Fruit fly (Drosophila melanogaster) whole organism, embryonic: Measurements from ENCODE around the gene CG10993.
A peak's percentile ranks its signal among the peaks of the same experiment; 100 is the strongest.

Experiments used
- Atf6 ChIP-seq: fragments of 200-800 bp; sonication (Bioruptor generic); IDR thresholded peaks from 2 replicates; pipeline ENCODE4 v1.3.6; 2022; ENCODE audit warnings: missing biosample characterization, missing genetic modification characterization
- C15 ChIP-seq: fragments of 200-800 bp; sonication (Bioruptor generic); IDR thresholded peaks from 3 replicates; pipeline ENCODE4 v1.3.6; 2022; ENCODE audit warnings: missing biosample characterization, missing genetic modification characterization
- CG1024 ChIP-seq: fragments of 200-800 bp; sonication (Bioruptor generic); IDR thresholded peaks from 2 replicates; pipeline ENCODE4 v1.3.6; 2022; ENCODE audit warnings: missing biosample characterization, missing genetic modification characterization
- CG10366 ChIP-seq: fragments of 200-800 bp; sonication (Bioruptor generic); IDR thresholded peaks from 2 replicates; pipeline ENCODE4 v1.3.6; 2022; ENCODE audit warnings: missing biosample characterization, missing genetic modification characterization
- CG10431 ChIP-seq: fragments of 200-800 bp; sonication (Bioruptor generic); optimal IDR thresholded peaks from 3 replicates; lab custom pipeline; 2018; ENCODE audit warnings: missing biosample characterization, mild to moderate bottlenecking, missing genetic modification characterization
- CG11695 ChIP-seq: fragments of 200-800 bp; sonication (Bioruptor generic); IDR thresholded peaks from 3 replicates; pipeline ENCODE4 v1.3.6; 2022; ENCODE audit warnings: missing biosample characterization, missing genetic modification characterization
- CG12071 ChIP-seq: fragments of 200-800 bp; sonication (Bioruptor generic); optimal IDR thresholded peaks from 3 replicates; lab custom pipeline; 2018; ENCODE audit warnings: missing biosample characterization, mild to moderate bottlenecking, missing genetic modification characterization
- CG14860 ChIP-seq: fragments of 200-800 bp; sonication (Bioruptor generic); IDR thresholded peaks from 3 replicates; pipeline ENCODE4 v1.3.6; 2022; ENCODE audit warnings: missing biosample characterization, missing genetic modification characterization; ENCODE audit not compliant: partially characterized antibody
- CG1792 ChIP-seq: fragments of 200-800 bp; sonication (Bioruptor generic); optimal IDR thresholded peaks from 2 replicates; lab custom pipeline; 2016; ENCODE audit warnings: missing biosample characterization, missing genetic modification characterization
- CG2120 ChIP-seq: fragments of 200-800 bp; sonication (Bioruptor generic); optimal IDR thresholded peaks from 3 replicates; lab custom pipeline; 2016; ENCODE audit warnings: missing biosample characterization, missing genetic modification characterization
- CG2199 ChIP-seq: fragments of 200-800 bp; sonication (Bioruptor generic); IDR thresholded peaks from 3 replicates; pipeline ENCODE4 v1.3.6; 2022; ENCODE audit warnings: missing biosample characterization, missing genetic modification characterization
- CG31388 ChIP-seq: fragments of 200-800 bp; sonication (Bioruptor generic); optimal IDR thresholded peaks from 2 replicates; lab custom pipeline; 2016; ENCODE audit warnings: missing biosample characterization, missing genetic modification characterization
- CG32532 ChIP-seq: fragments of 200-800 bp; sonication (Bioruptor generic); IDR thresholded peaks from 2 replicates; pipeline ENCODE4 v1.3.6; 2022; ENCODE audit warnings: missing biosample characterization, missing genetic modification characterization
- CG33213 ChIP-seq: fragments of 200-800 bp; sonication (Bioruptor generic); optimal IDR thresholded peaks from 3 replicates; lab custom pipeline; 2016; ENCODE audit warnings: missing biosample characterization, missing genetic modification characterization
- CG34376 ChIP-seq: fragments of 200-800 bp; sonication (Bioruptor generic); optimal IDR thresholded peaks from 2 replicates; lab custom pipeline; 2018; ENCODE audit warnings: missing biosample characterization, mild to moderate bottlenecking, missing genetic modification characterization
- CG8281 ChIP-seq: fragments of 200-800 bp; sonication (Bioruptor generic); optimal IDR thresholded peaks from 2 replicates; lab custom pipeline; 2018; ENCODE audit warnings: missing biosample characterization, mild to moderate bottlenecking, missing genetic modification characterization, moderate library complexity
- CG9817 ChIP-seq: fragments of 200-800 bp; sonication (Bioruptor generic); optimal IDR thresholded peaks from 2 replicates; lab custom pipeline; 2018; ENCODE audit warnings: missing biosample characterization, mild to moderate bottlenecking, missing genetic modification characterization, moderate library complexity
- D19B ChIP-seq: fragments of 200-800 bp; sonication (Bioruptor generic); optimal IDR thresholded peaks from 2 replicates; lab custom pipeline; 2017; ENCODE audit warnings: missing biosample characterization, mild to moderate bottlenecking, missing genetic modification characterization
- Drgx ChIP-seq: fragments of 200-800 bp; sonication (Bioruptor generic); IDR thresholded peaks from 2 replicates; pipeline ENCODE4 v1.3.6; 2022; ENCODE audit warnings: missing biosample characterization, missing genetic modification characterization
- NFAT ChIP-seq: fragments of 200-800 bp; sonication (Bioruptor generic); IDR thresholded peaks from 2 replicates; pipeline ENCODE4 v1.3.6; 2022; ENCODE audit warnings: missing biosample characterization, missing genetic modification characterization
- NfI ChIP-seq: fragments of 200-800 bp; sonication (Bioruptor generic); optimal IDR thresholded peaks from 3 replicates; lab custom pipeline; 2018; ENCODE audit warnings: missing biosample characterization, mild to moderate bottlenecking, missing genetic modification characterization, moderate library complexity
- PHDP ChIP-seq: fragments of 200-800 bp; sonication (Bioruptor generic); optimal IDR thresholded peaks from 3 replicates; lab custom pipeline; 2018; ENCODE audit warnings: missing biosample characterization, mild to moderate bottlenecking, missing genetic modification characterization, moderate library complexity
- Side ChIP-seq: fragments of 200-800 bp; sonication (Bioruptor generic); optimal IDR thresholded peaks from 2 replicates; lab custom pipeline; 2016; ENCODE audit warnings: missing biosample characterization, missing genetic modification characterization
- Sox100B ChIP-seq: fragments of 200-800 bp; sonication (Bioruptor generic); optimal IDR thresholded peaks from 3 replicates; lab custom pipeline; 2018; ENCODE audit warnings: missing biosample characterization, mild to moderate bottlenecking, missing genetic modification characterization
- Taf1 ChIP-seq: fragments of 200-800 bp; sonication (Bioruptor generic); IDR thresholded peaks from 2 replicates; pipeline ENCODE4 v1.3.6; 2022; ENCODE audit warnings: missing biosample characterization, missing genetic modification characterization
- btn ChIP-seq: fragments of 200-800 bp; sonication (Bioruptor generic); optimal IDR thresholded peaks from 2 replicates; lab custom pipeline; 2016; ENCODE audit warnings: missing biosample characterization, missing genetic modification characterization
- cwo ChIP-seq: fragments of 200-800 bp; sonication (Bioruptor generic); optimal IDR thresholded peaks from 3 replicates; lab custom pipeline; 2017; ENCODE audit warnings: missing biosample characterization, missing genetic modification characterization, mild to moderate bottlenecking, moderate library complexity, missing genetic modification reagents
- exex ChIP-seq: fragments of 200-800 bp; sonication (Bioruptor generic); optimal IDR thresholded peaks from 4 replicates; lab custom pipeline; 2018; ENCODE audit warnings: missing biosample characterization, mild to moderate bottlenecking, missing genetic modification characterization, moderate library complexity
- gce ChIP-seq: fragments of 200-800 bp; sonication (Bioruptor generic); IDR thresholded peaks from 3 replicates; pipeline ENCODE4 v1.3.6; 2022; ENCODE audit warnings: missing biosample characterization, missing genetic modification characterization
- gem ChIP-seq: fragments of 200-800 bp; sonication (Bioruptor generic); optimal IDR thresholded peaks from 2 replicates; lab custom pipeline; 2019; ENCODE audit warnings: missing biosample characterization, mild to moderate bottlenecking, missing genetic modification characterization, moderate library complexity
- grau ChIP-seq: fragments of 200-800 bp; optimal IDR thresholded peaks from 3 replicates; lab custom pipeline; 2019; ENCODE audit warnings: missing biosample characterization, mild to moderate bottlenecking, missing genetic modification characterization, moderate library complexity
- gro ChIP-seq: fragments of 200-800 bp; sonication (Bioruptor generic); optimal IDR thresholded peaks from 2 replicates; lab custom pipeline; 2016; ENCODE audit warnings: missing biosample characterization, missing genetic modification characterization
- lmd ChIP-seq: fragments of 200-800 bp; sonication (Bioruptor generic); IDR thresholded peaks from 2 replicates; pipeline ENCODE4 v1.3.6; 2022; ENCODE audit warnings: missing biosample characterization, missing genetic modification characterization
- nom ChIP-seq: fragments of 200-800 bp; sonication (Bioruptor generic); optimal IDR thresholded peaks from 2 replicates; lab custom pipeline; 2017; ENCODE audit warnings: missing biosample characterization, missing genetic modification characterization, mild to moderate bottlenecking, moderate library complexity, missing genetic modification reagents
- onecut ChIP-seq: fragments of 200-800 bp; sonication (Bioruptor generic); IDR thresholded peaks from 2 replicates; pipeline ENCODE4 v1.3.6; 2022; ENCODE audit warnings: missing biosample characterization, missing genetic modification characterization
- pita ChIP-seq: fragments of 200-800 bp; sonication (Bioruptor generic); optimal IDR thresholded peaks from 2 replicates; lab custom pipeline; 2017; ENCODE audit warnings: missing biosample characterization, mild to moderate bottlenecking, missing genetic modification characterization
- rib ChIP-seq: fragments of 200-800 bp; sonication (Bioruptor generic); IDR thresholded peaks from 2 replicates; pipeline ENCODE4 v1.3.6; 2022; ENCODE audit warnings: missing biosample characterization, missing genetic modification characterization
- row ChIP-seq: fragments of 200-800 bp; sonication (Bioruptor generic); IDR thresholded peaks from 3 replicates; pipeline ENCODE4 v1.3.6; 2022; ENCODE audit warnings: missing biosample characterization, missing genetic modification characterization
- sens ChIP-seq: fragments of 200-800 bp; sonication (Bioruptor generic); peaks from one replicate; lab custom pipeline; 2016; ENCODE audit warnings: missing biosample characterization, missing genetic modification characterization
- seq ChIP-seq: fragments of 200-800 bp; sonication (Bioruptor generic); IDR thresholded peaks from 2 replicates; pipeline ENCODE4 v1.3.6; 2022; ENCODE audit warnings: missing biosample characterization, missing genetic modification characterization
- slbo ChIP-seq: fragments of 200-800 bp; sonication (Bioruptor generic); IDR thresholded peaks from 2 replicates; pipeline ENCODE4 v1.3.6; 2022; ENCODE audit warnings: missing biosample characterization, missing genetic modification characterization
- tin ChIP-seq: fragments of 200-800 bp; sonication (Bioruptor generic); optimal IDR thresholded peaks from 3 replicates; lab custom pipeline; 2016; ENCODE audit warnings: missing biosample characterization, missing genetic modification characterization
- ttk ChIP-seq: fragments of 200-800 bp; sonication (Bioruptor generic); IDR thresholded peaks from 2 replicates; pipeline ENCODE4 v2.1.2; 2022; ENCODE audit warnings: missing biosample characterization, missing genetic modification characterization
- usp ChIP-seq: fragments of >200 bp; optimal IDR thresholded peaks from 2 replicates; lab custom pipeline; 2017; ENCODE audit warnings: missing biosample characterization, missing genetic modification characterization
- vfl ChIP-seq: fragments of 200-800 bp; sonication (Bioruptor generic); optimal IDR thresholded peaks from 2 replicates; lab custom pipeline; 2016; ENCODE audit warnings: missing biosample characterization, missing genetic modification characterization
- zfh1 ChIP-seq: fragments of 200-800 bp; sonication (Bioruptor generic); IDR thresholded peaks from 3 replicates; pipeline ENCODE4 v1.3.6; 2022; ENCODE audit warnings: missing biosample characterization, missing genetic modification characterization

CG10993 gene

dm6 chrX:13779696-13780095 lies 11.2 kb downstream of the CG10993 start:
- TF ChIP-seq seq (GFP tag; lab: Robert Waterston, UW) (peak; percentile 9; the same call in 1 of the 2 replicates), CG8281 (tag; lab: Kevin White, UChicago) (peak; percentile 40), vfl (GFP tag; lab: Kevin White, UChicago) (no peak), CG1792 (GFP tag; lab: Kevin White, UChicago) (no peak), C15 (no peak), grau (tag; lab: Kevin White, UChicago) (peak; percentile 82), gro (GFP tag; lab: Kevin White, UChicago) (no peak), CG2120 (GFP tag; lab: Kevin White, UChicago) (peak; percentile 50), row (GFP tag; lab: Robert Waterston, UW) (peak; percentile 47), cwo (GFP tag; lab: Kevin White, UChicago) (peak; percentile 5), Sox100B (GFP tag; lab: Kevin White, UChicago) (no peak), usp (no peak), NfI (no peak), CG9817 (tag; lab: Kevin White, UChicago) (no peak), CG34376 (GFP tag; lab: Kevin White, UChicago) (peak; percentile 16), PHDP (tag; lab: Kevin White, UChicago) (peak; percentile 8), CG33213 (no peak), exex (peak; percentile 17), NFAT (GFP tag; lab: Robert Waterston, UW) (no peak), ttk (GFP tag; lab: Robert Waterston, UW) (no peak), CG10431 (GFP tag; lab: Kevin White, UChicago) (no peak), zfh1 (GFP tag; lab: Robert Waterston, UW) (no peak), gce (GFP tag; lab: Robert Waterston, UW) (no peak), btn (GFP tag; lab: Kevin White, UChicago) (no peak), CG10366 (GFP tag; lab: Robert Waterston, UW) (no peak), gem (peak; percentile 22), CG11695 (GFP tag; lab: Robert Waterston, UW) (0 out of 3 replicates have a peak, but pooled peaks have one; percentile 21), CG1024 (GFP tag; lab: Robert Waterston, UW) (no peak), CG12071 (GFP tag; lab: Kevin White, UChicago) (no peak), slbo (GFP tag; lab: Robert Waterston, UW) (peak; percentile 15; the same call in 1 of the 2 replicates), sens (GFP tag; lab: Kevin White, UChicago) (peak; percentile 46), Drgx (0 out of 2 replicates have a peak, but pooled peaks have one; percentile 29), Atf6 (GFP tag; lab: Robert Waterston, UW) (peak; percentile 12; the same call in 1 of the 2 replicates), CG32532 (GFP tag; lab: Robert Waterston, UW) (peak; percentile 13; the same call in 1 of the 2 replicates), CG31388 (no peak), D19B (peak; percentile 7), nom (GFP tag; lab: Kevin White, UChicago) (peak; percentile 63), CG2199 (no peak)

dm6 chrX:13778568-13778967 lies 12.3 kb downstream of the CG10993 start:
- TF ChIP-seq PHDP (tag; lab: Kevin White, UChicago) (no peak), rib (GFP tag; lab: Robert Waterston, UW) (no peak), lmd (no peak)

- TF ChIP-seq pita (GFP tag; lab: Kevin White, UChicago) (no peak), row (GFP tag; lab: Robert Waterston, UW) (no peak), Side (GFP tag; lab: Kevin White, UChicago) (no peak), tin (GFP tag; lab: Kevin White, UChicago) (no peak), CG14860 (no peak), Taf1 (no peak), onecut (GFP tag; lab: Robert Waterston, UW) (no peak), zfh1 (GFP tag; lab: Robert Waterston, UW) (no peak)
Observed at dm6 chrX:13770768-13771167, 20.1 kb downstream of the CG10993 start.
